Worm (Caenorhabditis elegans): Measurements from ENCODE around the gene tin-9.2.

DNA sequence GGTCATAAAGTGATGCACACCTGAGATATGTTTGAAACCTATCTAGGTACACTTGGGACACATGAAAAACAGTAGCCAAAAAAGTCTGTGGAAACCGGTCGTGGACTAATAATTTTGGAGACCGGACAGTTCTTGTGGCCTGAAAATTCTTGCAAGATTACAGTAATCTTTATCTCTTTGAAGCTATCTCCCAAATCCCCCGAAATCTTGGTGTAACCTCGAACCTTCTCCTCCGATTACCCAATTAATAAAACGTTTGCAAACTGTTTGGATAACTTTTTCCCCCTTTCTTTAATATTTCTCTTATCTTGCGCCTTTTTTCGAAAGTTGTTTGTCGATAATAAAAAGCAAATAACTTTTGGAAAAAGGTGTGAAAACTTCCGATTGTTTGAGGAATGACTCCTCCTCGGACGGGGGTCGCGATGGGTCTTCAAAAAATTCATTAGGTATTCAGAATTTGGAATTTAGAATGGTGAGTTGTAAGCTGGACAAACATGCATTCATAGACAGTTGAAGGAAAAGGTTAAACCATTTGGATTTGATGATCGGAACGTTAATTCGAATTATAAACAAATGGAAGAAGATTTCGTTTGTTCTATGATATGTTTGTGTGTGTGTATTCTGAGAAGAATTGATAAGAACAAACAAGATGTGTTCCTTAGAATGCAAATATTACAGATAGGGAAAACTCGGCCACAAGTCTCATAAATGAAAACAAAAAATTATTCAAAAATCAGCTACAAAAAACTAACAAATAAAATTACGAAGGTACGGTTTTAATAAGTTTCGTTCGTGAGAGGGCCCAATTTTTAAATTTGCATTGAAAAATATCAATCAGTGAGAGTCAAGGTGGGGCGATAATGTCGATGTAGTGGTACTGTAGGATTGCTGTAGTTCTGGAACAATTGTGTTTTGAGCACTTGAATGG is 15.7 kb upstream of the tin-9.2 start:
- TF ChIP-seq ets-7 (tag; optimal IDR thresholded peaks at IDR 0.05) (no peak), ama-1 (optimal IDR thresholded peaks at IDR 0.05) (no peak), tbx-37 (GFP tag; conservative IDR thresholded peaks at IDR 0.05) (no peak), hmbx-1 (tag; optimal IDR thresholded peaks at IDR 0.05) (no peak), B0310.2 (tag; optimal IDR thresholded peaks at IDR 0.05) (no peak), scrt-1 (GFP tag; IDR thresholded peaks at IDR 0.05) (no peak), pes-1 (GFP tag; IDR thresholded peaks at IDR 0.05) (no peak), hnd-1 (tag; optimal IDR thresholded peaks at IDR 0.05) (no peak), ceh-13 (GFP tag; optimal IDR thresholded peaks at IDR 0.05) (no peak)
